Fruit fly (Drosophila melanogaster): Measurements from ENCODE around the gene Tdh.

Tdh gene

DNA sequence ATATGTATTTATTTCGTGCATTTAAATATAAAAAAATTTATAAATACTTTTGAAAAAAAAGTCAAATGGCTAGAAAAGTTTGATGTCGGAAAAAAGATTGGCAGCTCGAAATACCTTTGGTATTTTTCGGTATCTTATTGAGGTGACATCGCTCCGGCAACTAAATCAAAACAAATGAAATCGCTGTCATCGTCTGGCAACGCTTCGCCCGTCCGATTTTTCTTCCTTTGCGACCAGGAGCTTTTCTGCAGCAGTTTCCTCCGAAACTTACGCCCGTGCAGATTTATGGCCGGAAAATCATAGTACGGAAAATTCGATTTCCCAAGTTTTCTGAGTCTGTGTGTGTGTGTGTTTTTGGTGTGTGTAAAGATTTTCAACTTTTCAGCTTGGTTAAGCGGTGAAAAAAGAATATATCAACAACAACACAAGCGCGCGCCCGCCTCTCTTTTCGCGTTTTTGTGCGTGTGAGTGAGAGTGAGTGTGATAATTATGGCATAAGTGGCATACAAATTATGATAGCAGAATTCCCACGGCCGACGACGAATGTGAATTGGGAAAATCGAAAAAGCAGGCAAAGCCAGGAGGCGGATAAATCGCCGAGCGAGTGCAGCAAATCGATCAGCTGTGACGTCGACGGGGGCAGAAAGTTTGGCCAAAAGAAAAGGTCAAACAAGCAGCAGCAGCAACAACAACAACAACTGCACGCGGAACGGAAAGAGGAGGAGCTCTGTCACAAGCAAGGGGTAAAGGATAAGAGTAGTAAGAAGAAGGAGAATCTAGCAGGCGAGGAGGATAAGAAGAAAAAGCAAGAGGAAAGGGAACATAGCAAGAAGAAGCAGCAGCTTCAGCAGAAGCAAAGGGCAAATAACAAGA lies 30.6 kb downstream of the Tdh start, which contains the start of gene CG32425 (continued):
- TF ChIP-seq CG13424 (tag; optimal IDR thresholded peaks at IDR 0.05) = no peak
- TF ChIP-seq Scr (GFP tag; IDR thresholded peaks at IDR 0.05; ENCODE audit: partially characterized antibody) = no peak
- TF ChIP-seq HmgD (GFP tag; optimal IDR thresholded peaks at IDR 0.05) = no peak
- TF ChIP-seq CG2678 (tag; optimal IDR thresholded peaks at IDR 0.05) = no peak
- TF ChIP-seq Opbp (GFP tag; IDR thresholded peaks at IDR 0.05; ENCODE audit: partially characterized antibody) = no peak
- TF ChIP-seq CG11456 (GFP tag; IDR thresholded peaks at IDR 0.05) = no peak
- TF ChIP-seq CG4404 (GFP tag; IDR thresholded peaks at IDR 0.05) = no peak
- no peak for TF ChIP-seq Nf-YA (GFP tag; IDR thresholded peaks at IDR 0.05)
- TF ChIP-seq dpn (GFP tag; optimal IDR thresholded peaks at IDR 0.05) = peak in 1 of 2 experiments; percentile 26
- TF ChIP-seq jumu (GFP tag; optimal IDR thresholded peaks at IDR 0.05) = no peak
- TF ChIP-seq CG12391 (tag; optimal IDR thresholded peaks at IDR 0.05) = peak; percentile 24
- peak; percentile 44 for TF ChIP-seq Dp (GFP tag; optimal IDR thresholded peaks at IDR 0.05)
- TF ChIP-seq fd102C (GFP tag; optimal IDR thresholded peaks at IDR 0.05) = no peak
- TF ChIP-seq C15 (GFP tag; IDR thresholded peaks at IDR 0.05) = no peak
- TF ChIP-seq E2f2 (GFP tag; IDR thresholded peaks at IDR 0.05) = peak; percentile 51
- TF ChIP-seq Atf3 (GFP tag; optimal IDR thresholded peaks at IDR 0.05) = no peak
- TF ChIP-seq E2f1 (GFP tag; IDR thresholded peaks at IDR 0.05) = no peak
- TF ChIP-seq scrt (GFP tag; optimal IDR thresholded peaks at IDR 0.05) = no peak
- no peak for TF ChIP-seq CG10959 (GFP tag; IDR thresholded peaks at IDR 0.05)
- TF ChIP-seq corto (GFP tag; optimal IDR thresholded peaks at IDR 0.05) = no peak
- TF ChIP-seq gce (GFP tag; IDR thresholded peaks at IDR 0.05) = no peak
- TF ChIP-seq CG18262 (tag; optimal IDR thresholded peaks at IDR 0.05) = peak; percentile 17
- TF ChIP-seq kni (GFP tag; optimal IDR thresholded peaks at IDR 0.05) = no peak
- TF ChIP-seq ash1 (GFP tag; optimal IDR thresholded peaks at IDR 0.05) = no peak
- peak; percentile 28 for TF ChIP-seq CG14710 (tag; optimal IDR thresholded peaks at IDR 0.05)
- TF ChIP-seq zf30C (GFP tag; optimal IDR thresholded peaks at IDR 0.05) = no peak
- TF ChIP-seq Fer3 (tag; optimal IDR thresholded peaks at IDR 0.05) = peak; percentile 33
- peak in 1 of 2 experiments; percentile 80 for TF ChIP-seq Pdp1 (GFP tag; optimal IDR thresholded peaks at IDR 0.05)
- no peak for TF ChIP-seq CG11085 (GFP tag; IDR thresholded peaks at IDR 0.05)
- no peak for TF ChIP-seq grn (GFP tag; optimal IDR thresholded peaks at IDR 0.05)
- no peak for TF ChIP-seq zfh2 (GFP tag; optimal IDR thresholded peaks at IDR 0.05)
- TF ChIP-seq CG15696 (tag; optimal IDR thresholded peaks at IDR 0.05) = no peak
- TF ChIP-seq aop (GFP tag; IDR thresholded peaks at IDR 0.05) = no peak
- no peak for TF ChIP-seq CG32767 (GFP tag; IDR thresholded peaks at IDR 0.05)
- TF ChIP-seq Fer2 (tag; optimal IDR thresholded peaks at IDR 0.05) = no peak
- TF ChIP-seq CG7357 (GFP tag; IDR thresholded peaks at IDR 0.05) = no peak
- peak; percentile 23; the same call in 1 of the 2 replicates for TF ChIP-seq CG3847 (GFP tag; IDR thresholded peaks at IDR 0.05)
- no peak for TF ChIP-seq Vsx1 (GFP tag; optimal IDR thresholded peaks at IDR 0.05)
- TF ChIP-seq ac (GFP tag; optimal IDR thresholded peaks at IDR 0.05) = no peak
- TF ChIP-seq Blimp-1 (GFP tag; optimal IDR thresholded peaks at IDR 0.05) = no peak
- TF ChIP-seq ewg (GFP tag; optimal IDR thresholded peaks at IDR 0.05) = no peak
- TF ChIP-seq CG10654 (GFP tag; optimal IDR thresholded peaks at IDR 0.05) = peak; percentile 8
- no peak for TF ChIP-seq knrl (GFP tag; IDR thresholded peaks at IDR 0.05; ENCODE audit: partially characterized antibody)
- TF ChIP-seq CG7271 (tag; optimal IDR thresholded peaks at IDR 0.05) = no peak
- no peak for TF ChIP-seq CG6689 (GFP tag; IDR thresholded peaks at IDR 0.05)
- TF ChIP-seq CG8478 (optimal IDR thresholded peaks at IDR 0.05) = no peak
- no peak for TF ChIP-seq sisA (GFP tag; IDR thresholded peaks at IDR 0.05)
- TF ChIP-seq cg (GFP tag; optimal IDR thresholded peaks at IDR 0.05) = peak; percentile 74
- no peak for TF ChIP-seq CG4282 (GFP tag; optimal IDR thresholded peaks at IDR 0.05)
